Worm (Caenorhabditis elegans) whole organism, dauer: ENCODE data around the gene coq-2.
"Not testable (repeated sequence)": the region's sequence is repeated elsewhere in the genome, so short reads cannot be mapped to it uniquely, and the experiment has no call there.

Experiments used
- unc-62 ChIP-seq: sonication (generic microtip); optimal IDR thresholded peaks from 2 replicates; lab custom pipeline; 2017; ENCODE audit warnings: missing biosample characterization, missing genetic modification reagents, missing genetic modification characterization

The coq-2 gene

DNA sequence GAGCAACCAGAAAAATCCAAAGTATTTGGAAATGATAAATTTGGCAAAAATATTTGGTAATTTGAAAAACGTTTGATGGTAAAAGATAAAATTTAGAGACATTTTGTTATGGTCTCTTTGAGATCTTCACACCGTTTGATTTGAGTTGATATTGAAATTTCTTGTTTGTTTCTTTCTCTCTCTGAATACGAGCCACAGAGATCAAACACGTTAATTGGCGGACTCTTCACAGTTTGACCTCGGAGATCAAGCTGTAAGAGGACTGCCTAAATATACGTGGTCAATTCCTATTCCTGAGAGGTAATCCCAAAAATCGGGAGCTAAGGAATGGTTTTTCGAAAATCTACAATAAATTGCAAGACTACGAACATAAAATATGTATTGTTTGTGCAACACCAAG, 32.9 kb downstream of the coq-2 start:
- TF ChIP-seq unc-62 (GFP tag; lab: Kevin White, UChicago): no peak

DNA sequence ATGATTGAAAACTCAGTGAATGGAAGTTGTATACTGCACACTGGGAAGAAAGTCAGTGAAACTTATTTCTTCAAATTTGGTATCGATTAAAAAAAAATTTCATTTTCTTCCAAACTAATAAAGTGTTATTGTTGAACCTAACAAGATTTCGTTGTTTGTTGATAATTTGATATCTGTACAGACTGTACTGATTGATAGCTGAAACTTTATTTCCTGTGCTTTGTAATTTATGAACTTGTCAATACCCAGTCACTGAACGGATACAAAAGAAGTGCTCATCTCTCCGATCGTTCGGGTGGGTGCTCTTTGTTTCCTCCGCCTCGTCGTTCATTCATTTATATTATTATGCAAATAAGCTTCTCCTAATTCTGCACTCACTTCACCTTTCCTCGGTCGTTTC, 33.3 kb downstream of the coq-2 start, which contains the start of gene F31E3.12:
F31E3.12 (plus strand) TSS at position 301 of the 400 bp plus-strand sequence.
- TF ChIP-seq unc-62 (GFP tag; lab: Kevin White, UChicago): no peak

DNA sequence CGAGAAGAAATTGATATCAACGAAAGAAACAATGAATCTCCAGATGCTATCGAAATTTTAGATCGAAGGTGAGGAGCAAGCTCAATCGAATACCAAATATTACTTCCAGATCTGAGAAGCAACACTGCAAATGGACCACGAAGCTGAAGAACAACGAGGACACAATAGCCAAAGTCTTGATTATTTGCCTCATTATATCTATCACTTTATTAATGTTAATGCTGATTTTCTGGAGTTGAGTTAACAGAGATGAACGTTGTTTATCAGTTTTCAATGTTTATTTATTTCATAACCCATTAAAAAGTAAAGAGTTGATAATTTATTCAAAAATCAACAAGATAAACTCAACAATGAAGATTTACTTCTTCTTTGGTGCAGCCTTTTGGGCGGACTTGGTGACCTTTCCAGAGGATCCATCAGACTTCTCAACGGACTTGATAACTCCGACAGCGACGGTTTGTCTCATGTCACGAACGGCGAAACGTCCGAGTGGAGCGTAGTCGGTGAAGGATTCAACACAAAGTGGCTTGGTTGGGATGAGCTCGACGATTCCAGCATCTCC, 34.1 kb downstream of the coq-2 start:
- no peak for TF ChIP-seq unc-62 (GFP tag; lab: Kevin White, UChicago)

DNA sequence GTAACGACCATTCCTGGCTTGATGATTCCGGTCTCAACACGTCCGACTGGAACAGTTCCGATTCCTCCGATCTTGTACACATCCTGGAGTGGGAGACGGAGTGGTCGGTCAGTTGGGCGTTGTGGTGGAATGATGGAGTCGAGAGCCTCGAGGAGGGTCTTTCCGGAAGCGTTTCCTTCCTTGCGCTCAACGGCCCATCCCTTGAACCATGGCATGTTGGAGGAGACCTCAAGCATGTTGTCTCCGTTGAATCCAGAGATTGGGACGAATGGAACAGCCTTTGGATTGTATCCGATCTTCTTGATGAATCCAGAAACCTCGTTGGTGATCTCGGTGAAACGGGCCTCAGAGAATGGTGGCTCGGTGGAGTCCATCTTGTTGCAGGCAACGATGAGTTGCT, 35.0 kb downstream of the coq-2 start:
- no peak for TF ChIP-seq unc-62 (GFP tag; lab: Kevin White, UChicago)

DNA sequence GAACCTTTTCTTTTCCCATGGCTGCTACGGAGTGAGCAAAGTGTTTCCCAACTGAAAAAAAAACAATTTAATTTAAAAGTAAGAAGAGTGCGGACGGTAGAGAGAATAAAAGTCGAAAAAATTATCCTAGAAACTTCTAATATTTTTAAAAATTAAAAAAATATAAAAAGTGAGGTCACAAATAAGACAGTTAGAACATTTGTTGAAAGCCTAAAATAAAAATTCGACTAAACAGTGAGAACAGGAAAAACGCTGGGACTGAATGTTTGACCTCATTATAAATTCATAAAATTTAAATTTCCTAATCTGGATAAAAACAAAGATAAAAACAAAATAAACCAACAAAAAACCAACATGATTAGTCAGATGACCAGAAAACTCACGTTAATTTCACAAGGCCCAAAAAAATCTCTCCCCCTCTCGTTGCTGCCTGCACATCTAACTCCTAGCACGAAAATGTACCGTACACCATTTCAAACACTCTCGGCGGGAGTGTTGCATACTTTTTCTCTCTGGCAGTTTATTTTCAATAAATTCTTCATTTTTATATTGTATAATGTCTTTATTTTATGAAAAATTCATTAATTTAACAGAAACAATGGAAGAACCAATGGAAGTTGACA, 36.0 kb downstream of the coq-2 start, which contains the start of the genes eef-1A.1 and rfc-4:
eef-1A.1 (minus strand) TSS at position 51 of the 623 bp plus-strand sequence.
rfc-4 (plus strand) TSS at position 592 of the 623 bp plus-strand sequence.
- TF ChIP-seq unc-62 (GFP tag; lab: Kevin White, UChicago): no peak

DNA sequence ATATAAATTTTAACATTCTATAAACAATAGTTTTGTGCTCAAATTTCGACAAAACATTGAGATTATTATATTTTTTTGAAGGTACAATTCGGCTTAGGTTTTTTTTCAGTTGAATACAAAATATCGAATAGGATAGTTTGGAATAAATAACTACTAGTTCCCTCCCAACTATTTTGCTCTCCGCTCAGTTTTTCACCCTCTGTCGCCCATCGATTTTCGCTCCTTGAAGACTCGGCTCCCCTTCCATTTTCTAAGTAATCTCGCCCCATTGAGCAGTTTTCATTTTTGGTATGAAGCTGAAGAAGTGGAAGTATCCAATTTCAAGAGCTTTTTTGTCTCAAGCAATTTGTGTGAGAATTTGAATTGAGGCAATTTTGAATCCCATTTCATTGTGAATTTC, 37.9 kb downstream of the coq-2 start, which contains the start of gene F31E3.2:
F31E3.2 (plus strand) TSS at position 301 of the 400 bp plus-strand sequence.
- TF ChIP-seq unc-62 (GFP tag; lab: Kevin White, UChicago): no peak

DNA sequence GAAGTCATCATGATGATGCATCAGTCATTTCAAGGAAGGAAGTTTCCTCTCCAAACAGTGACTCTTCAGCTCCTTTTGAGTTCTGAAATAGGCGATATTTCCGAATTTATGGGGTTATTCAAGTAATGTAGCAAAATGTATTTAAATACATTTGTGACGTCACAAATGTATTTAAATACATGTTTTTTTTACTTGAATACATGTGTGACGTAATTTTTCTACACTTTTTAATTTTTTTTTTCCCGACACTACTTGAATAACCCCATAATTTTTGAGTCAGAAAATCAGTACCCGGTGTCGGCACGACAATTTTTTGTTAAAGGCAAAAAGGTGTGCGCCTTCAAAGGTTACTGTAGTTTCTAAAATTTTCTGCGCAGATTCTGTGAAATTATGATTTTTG, 39.2 kb downstream of the coq-2 start:
- no peak for TF ChIP-seq unc-62 (GFP tag; lab: Kevin White, UChicago)

DNA sequence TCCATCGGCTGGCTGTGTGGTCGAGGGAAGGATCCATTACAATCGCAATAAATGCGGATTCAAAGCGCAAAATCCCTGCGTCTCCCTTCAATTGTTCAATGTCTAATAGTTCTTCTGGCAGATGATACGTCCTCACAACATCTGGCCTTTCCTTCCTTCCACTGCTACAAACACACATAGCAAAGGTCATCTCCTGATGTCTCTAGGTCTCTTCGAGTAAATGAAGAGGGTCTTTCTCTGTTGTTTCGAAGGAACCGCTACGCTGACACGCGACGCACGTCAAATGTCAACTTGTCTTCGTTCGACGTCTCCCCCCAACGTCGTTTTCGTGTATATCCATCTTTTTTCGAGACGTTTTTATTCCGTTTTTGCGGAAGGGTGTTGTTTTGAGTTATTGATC, 43.1 kb downstream of the coq-2 start:
- TF ChIP-seq unc-62 (GFP tag; lab: Kevin White, UChicago): no peak

DNA sequence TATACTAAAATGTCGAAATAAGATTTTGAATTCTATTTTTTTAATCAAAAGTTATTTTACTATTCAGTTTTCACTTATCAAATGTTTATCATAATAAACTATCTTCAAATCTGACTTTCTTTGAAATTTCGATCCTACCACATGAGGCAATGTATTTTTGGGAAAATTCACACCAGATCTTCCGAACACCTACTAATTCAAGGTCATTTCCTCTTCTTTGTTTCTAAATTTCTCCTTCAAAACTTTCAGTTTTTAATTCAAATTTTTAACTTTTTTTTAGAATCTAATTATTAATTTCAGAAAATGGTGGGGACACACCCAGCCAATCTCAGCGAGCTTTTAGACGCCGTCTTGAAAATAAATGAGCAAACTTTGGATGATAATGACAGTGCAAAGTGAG, 43.8 kb downstream of the coq-2 start, which contains the start of gene ceh-20:
ceh-20 (plus strand) TSS at position 301 of the 400 bp plus-strand sequence.
- TF ChIP-seq unc-62 (GFP tag; lab: Kevin White, UChicago): no peak

DNA sequence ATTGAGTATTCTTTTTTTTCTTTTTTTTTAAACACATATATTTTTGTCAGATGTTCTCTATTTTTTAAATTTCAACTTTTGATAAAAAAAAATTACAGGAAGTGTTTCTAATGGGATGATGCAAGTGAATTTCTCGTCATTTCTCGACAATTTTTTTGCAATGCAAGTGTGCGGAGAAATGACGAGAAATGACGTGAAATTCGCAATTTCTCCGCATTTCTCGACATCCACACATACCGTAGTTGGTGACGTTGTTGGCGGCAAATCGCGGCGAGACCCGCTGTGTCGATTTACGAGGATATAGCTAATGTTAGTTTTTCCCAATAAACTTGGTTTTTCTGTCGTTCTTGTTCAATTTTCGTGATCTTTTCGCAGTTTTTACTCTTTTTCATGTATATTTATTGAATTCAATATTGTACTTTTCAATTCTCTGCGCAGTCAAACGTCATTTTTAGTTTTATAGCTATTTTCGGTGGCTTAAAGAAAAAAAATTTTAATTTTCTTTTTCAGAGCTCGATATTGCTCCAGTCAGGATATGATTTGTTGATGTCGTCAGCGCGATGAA, 46.3 kb downstream of the coq-2 start, which contains the start of gene F31E3.6:
F31E3.6 (plus strand) TSS at position 93 of the 565 bp plus-strand sequence.
- TF ChIP-seq unc-62 (GFP tag; lab: Kevin White, UChicago): not testable (repeated sequence)

DNA sequence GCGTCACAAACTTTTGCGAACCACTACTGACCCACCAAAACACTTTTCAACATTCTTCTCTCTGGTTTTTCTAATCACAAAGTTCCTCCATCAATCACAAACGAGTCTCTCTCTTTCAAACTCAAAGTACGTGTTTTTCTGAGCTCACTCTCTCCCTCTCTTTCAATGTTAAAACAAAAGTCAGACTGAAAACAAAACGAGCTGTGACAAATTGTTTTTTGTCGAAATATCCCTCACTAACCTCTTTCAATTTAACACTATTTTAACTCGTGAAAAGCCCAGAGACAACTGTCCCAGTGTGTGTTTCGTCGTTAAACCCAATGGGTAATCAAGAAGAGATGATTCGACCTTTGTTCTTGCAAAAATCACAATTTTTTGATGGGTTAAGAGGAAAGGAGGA, 52.3 kb downstream of the coq-2 start:
- TF ChIP-seq unc-62 (GFP tag; lab: Kevin White, UChicago): no peak
